Worm (Caenorhabditis elegans): ENCODE data around the gene F14B8.4.
A peak's percentile ranks its signal among the peaks of the same experiment; 100 is the strongest.

Gene F14B8.4

ce11 chrX:6893074-6893473 is 6.7 kb downstream of the F14B8.4 start:
- TF ChIP-seq F37B4.10 (GFP tag; IDR thresholded peaks at IDR 0.05) (no peak), C06A6.2 (GFP tag; conservative IDR thresholded peaks at IDR 0.05) (no peak)

ce11 chrX:6889374-6889773 is 10.4 kb downstream of the F14B8.4 start, which contains the start of gene unc-6:
Gene unc-6 (plus strand): TSS chrX:6889674.
- no peak for TF ChIP-seq hsf-1 (GFP tag; IDR thresholded peaks at IDR 0.05)
- no peak for TF ChIP-seq ztf-26 (tag; optimal IDR thresholded peaks at IDR 0.05)
- no peak for TF ChIP-seq zfh-2 (GFP tag; conservative IDR thresholded peaks at IDR 0.05)
- no peak for TF ChIP-seq ztf-28 (GFP tag; IDR thresholded peaks at IDR 0.05)
- TF ChIP-seq sea-2 (GFP tag; IDR thresholded peaks at IDR 0.05), result no peak
- TF ChIP-seq let-607 (tag; optimal IDR thresholded peaks at IDR 0.05), result no peak

DNA sequence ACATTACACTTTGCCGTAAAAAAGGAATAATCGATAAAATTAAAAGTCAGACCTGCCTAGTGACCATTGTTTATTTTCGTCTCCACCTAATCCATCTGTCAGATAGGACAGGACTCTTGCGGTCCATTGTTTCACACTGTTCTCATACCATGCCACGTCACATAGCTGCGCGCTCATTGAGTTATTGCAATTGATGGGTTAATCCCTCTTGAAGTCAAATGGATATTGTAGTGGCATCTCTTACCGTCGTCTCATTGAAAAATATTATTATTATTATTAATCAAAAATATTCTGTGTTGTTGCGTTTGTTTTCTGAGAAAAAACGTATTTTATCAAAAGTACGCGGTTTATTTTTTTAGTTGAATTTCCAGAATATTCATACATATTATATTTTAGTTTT is 11.5 kb downstream of the F14B8.4 start:
- TF ChIP-seq dpl-1 (GFP tag; optimal IDR thresholded peaks at IDR 0.05), result no peak
- no peak for TF ChIP-seq cebp-1 (GFP tag; IDR thresholded peaks at IDR 0.05)
- TF ChIP-seq cebp-1 (tag; optimal IDR thresholded peaks at IDR 0.05), result no peak
- TF ChIP-seq madf-10 (tag; optimal IDR thresholded peaks at IDR 0.05), result no peak
- no peak for TF ChIP-seq ztf-25 (GFP tag; IDR thresholded peaks at IDR 0.05)
- TF ChIP-seq Y67H2A.10 (GFP tag; conservative IDR thresholded peaks at IDR 0.05), result no peak

DNA sequence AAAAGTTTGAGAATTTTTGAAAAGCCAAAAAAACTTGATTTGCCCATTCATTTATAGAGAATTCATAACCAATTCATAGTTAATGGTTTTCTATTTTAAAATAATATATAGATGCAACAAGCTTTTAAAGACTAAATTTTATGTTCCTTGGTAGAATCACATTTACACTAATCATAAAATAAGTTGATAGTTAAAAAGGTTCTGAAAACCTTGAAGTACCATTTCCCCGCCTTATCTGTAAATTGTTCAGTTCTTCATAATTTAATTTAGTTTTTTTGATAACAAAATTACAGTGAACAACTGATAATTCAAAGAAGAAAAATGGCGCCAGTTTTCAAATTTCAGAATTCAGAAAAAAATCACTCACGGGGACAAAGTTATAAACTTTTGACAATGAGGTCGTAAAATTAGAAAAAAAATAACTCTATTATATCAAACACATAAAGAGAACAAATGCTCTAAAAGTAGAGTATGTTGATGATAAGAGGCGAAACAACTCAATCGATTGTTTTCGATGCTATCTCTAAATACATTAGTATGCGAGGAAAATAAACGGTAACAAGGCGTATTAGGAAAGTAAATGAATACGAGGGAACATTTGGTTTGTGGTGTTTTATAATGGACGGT is 14.4 kb downstream of the F14B8.4 start, which contains the start of gene F41C6.7:
Gene F41C6.7, minus strand, starts transcription at position 51 of the 627 bp plus-strand sequence.
- no peak for TF ChIP-seq unc-62 (GFP tag; optimal IDR thresholded peaks at IDR 0.05)
- TF ChIP-seq tbp1 (GFP tag; optimal IDR thresholded peaks at IDR 0.05), result no peak
- TF ChIP-seq ztf-18 (tag; optimal IDR thresholded peaks at IDR 0.05), result no peak
- no peak for TF ChIP-seq ccch-3 (GFP tag; optimal IDR thresholded peaks at IDR 0.05)
- no peak for TF ChIP-seq ama-1 (optimal IDR thresholded peaks at IDR 0.05)
- no peak for TF ChIP-seq ama-1 (GFP tag; optimal IDR thresholded peaks at IDR 0.05)
- peak; percentile 40 for TF ChIP-seq nhr-80 (tag; optimal IDR thresholded peaks at IDR 0.05)
- no peak for TF ChIP-seq F33H1.4 (GFP tag; IDR thresholded peaks at IDR 0.05)
- TF ChIP-seq mes-4 (tag; optimal IDR thresholded peaks at IDR 0.05), result no peak

- TF ChIP-seq aptf-3 (GFP tag; IDR thresholded peaks at IDR 0.05) (no peak), ztf-26 (tag; optimal IDR thresholded peaks at IDR 0.05) (no peak), F37B4.10 (GFP tag; IDR thresholded peaks at IDR 0.05) (no peak), lsl-1 (GFP tag; optimal IDR thresholded peaks at IDR 0.05) (no peak), B0019.2 (GFP tag; conservative IDR thresholded peaks at IDR 0.05) (no peak), mxl-1 (tag; optimal IDR thresholded peaks at IDR 0.05) (no peak), F10E7.11 (tag; optimal IDR thresholded peaks at IDR 0.05) (no peak), nfya-1 (tag; optimal IDR thresholded peaks at IDR 0.05; ENCODE audit: borderline replicate concordance, insufficient read depth) (no peak), hsf-1 (GFP tag; IDR thresholded peaks at IDR 0.05) (no peak), nhr-80 (tag; optimal IDR thresholded peaks at IDR 0.05) (no peak), egl-18 (GFP tag; IDR thresholded peaks at IDR 0.05) (no peak), attf-5 (GFP tag; optimal IDR thresholded peaks at IDR 0.05) (no peak), ZK185.1 (tag; optimal IDR thresholded peaks at IDR 0.05; ENCODE audit: poor library complexity, severe bottlenecking) (no peak), hlh-12 (tag; optimal IDR thresholded peaks at IDR 0.05) (no peak)
Observed at ce11 chrX:6884439-6884838, 15.3 kb downstream of the F14B8.4 start.

Measured in whole organism, young adult.